Worm (Caenorhabditis elegans) whole organism, L3 larva: ENCODE measurements around the gene ncx-7.
A peak's percentile ranks its signal among the peaks of the same experiment; 100 is the strongest.

Source experiments
- R02D3.7 ChIP-seq: fragments of 150-350 bp; optimal IDR thresholded peaks from 2 replicates; lab custom pipeline; 2014; ENCODE audit warnings: missing biosample characterization, missing genetic modification characterization
- ZK546.5 ChIP-seq: sonication (generic microtip); optimal IDR thresholded peaks from 2 replicates; lab custom pipeline; 2017; ENCODE audit warnings: missing biosample characterization, missing genetic modification characterization
- aly-2 ChIP-seq: fragments of 150-350 bp; optimal IDR thresholded peaks from 2 replicates; lab custom pipeline; 2014; ENCODE audit warnings: missing biosample characterization, missing genetic modification characterization
- ama-1 ChIP-seq: fragments of 150-350 bp; optimal IDR thresholded peaks from 2 replicates; lab custom pipeline; 2018
- ceh-16 ChIP-seq: sonication (generic microtip); optimal IDR thresholded peaks from 2 replicates; lab custom pipeline; 2017; ENCODE audit warnings: missing biosample characterization, missing genetic modification characterization
- ceh-82 ChIP-seq: fragments of 150-350 bp; optimal IDR thresholded peaks from 2 replicates; lab custom pipeline; 2014; ENCODE audit warnings: missing biosample characterization, missing genetic modification characterization
- ceh-9 ChIP-seq: sonication (generic microtip); optimal IDR thresholded peaks from 2 replicates; lab custom pipeline; 2018; ENCODE audit warnings: missing biosample characterization, missing genetic modification characterization
- daf-12 ChIP-seq: fragments of 150-350 bp; optimal IDR thresholded peaks from 2 replicates; lab custom pipeline; 2014; ENCODE audit warnings: missing biosample characterization, missing genetic modification reagents, missing genetic modification characterization
- egl-27 ChIP-seq: sonication (generic microtip); optimal IDR thresholded peaks from 4 replicates; lab custom pipeline; 2017; ENCODE audit warnings: missing biosample characterization, missing genetic modification reagents, missing genetic modification characterization
- elt-1 ChIP-seq: fragments of 150-350 bp; optimal IDR thresholded peaks from 2 replicates; lab custom pipeline; 2014; ENCODE audit warnings: missing biosample characterization, missing genetic modification characterization
- elt-2 ChIP-seq: sonication (generic microtip); optimal IDR thresholded peaks from 2 replicates; lab custom pipeline; 2016; ENCODE audit warnings: missing genetic modification reagents, mild to moderate bottlenecking, missing genetic modification characterization, missing compliant biosample characterization
- elt-3 ChIP-seq, 3 experiments: fragments of 150-350 bp in 1 of 3; sonication (generic microtip) in 2 of 3; optimal IDR thresholded peaks; 2 replicates in 2 of 3; 4 replicates in 1 of 3; lab custom pipeline; 2014 to 2017; ENCODE audit warnings: missing biosample characterization in 3 of 3, missing genetic modification characterization in 3 of 3
- fkh-10 ChIP-seq: sonication (generic microtip); optimal IDR thresholded peaks from 2 replicates; lab custom pipeline; 2017; ENCODE audit warnings: missing biosample characterization, missing genetic modification reagents, missing genetic modification characterization
- hmg-11 ChIP-seq: sonication (generic microtip); optimal IDR thresholded peaks from 2 replicates; lab custom pipeline; 2016; ENCODE audit warnings: missing genetic modification characterization, missing compliant biosample characterization
- lin-15B ChIP-seq: fragments of 150-350 bp; optimal IDR thresholded peaks from 2 replicates; lab custom pipeline; 2014; ENCODE audit warnings: missing biosample characterization, missing genetic modification characterization
- lin-39 ChIP-seq: fragments of 150-350 bp; optimal IDR thresholded peaks from 2 replicates; lab custom pipeline; 2018; ENCODE audit warnings: missing biosample characterization, missing genetic modification reagents, missing genetic modification characterization
- lsy-12 ChIP-seq: sonication (generic microtip); optimal IDR thresholded peaks from 2 replicates; lab custom pipeline; 2016; ENCODE audit warnings: mild to moderate bottlenecking, missing genetic modification characterization, missing compliant biosample characterization
- nfya-1 ChIP-seq: sonication (generic microtip); optimal IDR thresholded peaks from 2 replicates; lab custom pipeline; 2017; ENCODE audit warnings: missing genetic modification characterization, mild to moderate bottlenecking, missing compliant biosample characterization, antibody characterized with exemption, moderate library complexity; ENCODE audit not compliant: insufficient read depth
- nhr-11 ChIP-seq: fragments of 150-350 bp; optimal IDR thresholded peaks from 2 replicates; lab custom pipeline; 2014; ENCODE audit warnings: missing biosample characterization, missing genetic modification characterization
- nhr-12 ChIP-seq: fragments of 150-350 bp; optimal IDR thresholded peaks from 2 replicates; lab custom pipeline; 2014; ENCODE audit warnings: missing biosample characterization, missing genetic modification characterization
- nhr-23 ChIP-seq: fragments of 150-350 bp; optimal IDR thresholded peaks from 2 replicates; lab custom pipeline; 2014; ENCODE audit warnings: missing biosample characterization, missing genetic modification reagents, missing genetic modification characterization
- nhr-237 ChIP-seq: fragments of 150-350 bp; optimal IDR thresholded peaks from 2 replicates; lab custom pipeline; 2014; ENCODE audit warnings: missing biosample characterization, missing genetic modification characterization
- nhr-25 ChIP-seq: sonication (generic microtip); optimal IDR thresholded peaks from 2 replicates; lab custom pipeline; 2017; ENCODE audit warnings: missing biosample characterization, missing genetic modification characterization
- nhr-28 ChIP-seq: fragments of 150-350 bp; optimal IDR thresholded peaks from 2 replicates; lab custom pipeline; 2014; ENCODE audit warnings: missing biosample characterization, missing genetic modification characterization
- nhr-77 ChIP-seq: fragments of 150-350 bp; optimal IDR thresholded peaks from 2 replicates; lab custom pipeline; 2014; ENCODE audit warnings: missing biosample characterization, missing genetic modification characterization
- pha-4 ChIP-seq: fragments of 150-350 bp; optimal IDR thresholded peaks from 2 replicates; lab custom pipeline; 2014; ENCODE audit warnings: missing biosample characterization, missing genetic modification reagents, missing genetic modification characterization
- pqm-1 ChIP-seq: fragments of 150-350 bp; optimal IDR thresholded peaks from 2 replicates; lab custom pipeline; 2017; ENCODE audit warnings: missing biosample characterization, missing genetic modification characterization, inconsistent platforms
- sea-2 ChIP-seq: fragments of 150-350 bp; sonication (generic microtip); optimal IDR thresholded peaks from 4 replicates; lab custom pipeline; 2014; ENCODE audit warnings: missing biosample characterization, missing genetic modification reagents, missing genetic modification characterization
- skn-1 ChIP-seq: fragments of 150-350 bp; optimal IDR thresholded peaks from 2 replicates; lab custom pipeline; 2014; ENCODE audit warnings: missing biosample characterization, missing genetic modification characterization
- snpc-4 ChIP-seq: fragments of 150-350 bp; optimal IDR thresholded peaks from 2 replicates; lab custom pipeline; 2014; ENCODE audit warnings: missing biosample characterization, missing genetic modification characterization
- tbx-2 ChIP-seq: sonication (generic microtip); optimal IDR thresholded peaks from 2 replicates; lab custom pipeline; 2016; ENCODE audit warnings: mild to moderate bottlenecking, missing genetic modification characterization, missing compliant biosample characterization
- unc-62 ChIP-seq: fragments of 150-350 bp; sonication (generic microtip); optimal IDR thresholded peaks from 4 replicates; lab custom pipeline; 2014; ENCODE audit warnings: missing biosample characterization, missing genetic modification reagents, missing genetic modification characterization
- ztf-11 ChIP-seq: fragments of 150-350 bp; optimal IDR thresholded peaks from 2 replicates; lab custom pipeline; 2014; ENCODE audit warnings: missing biosample characterization, missing genetic modification characterization

ncx-7 gene

DNA sequence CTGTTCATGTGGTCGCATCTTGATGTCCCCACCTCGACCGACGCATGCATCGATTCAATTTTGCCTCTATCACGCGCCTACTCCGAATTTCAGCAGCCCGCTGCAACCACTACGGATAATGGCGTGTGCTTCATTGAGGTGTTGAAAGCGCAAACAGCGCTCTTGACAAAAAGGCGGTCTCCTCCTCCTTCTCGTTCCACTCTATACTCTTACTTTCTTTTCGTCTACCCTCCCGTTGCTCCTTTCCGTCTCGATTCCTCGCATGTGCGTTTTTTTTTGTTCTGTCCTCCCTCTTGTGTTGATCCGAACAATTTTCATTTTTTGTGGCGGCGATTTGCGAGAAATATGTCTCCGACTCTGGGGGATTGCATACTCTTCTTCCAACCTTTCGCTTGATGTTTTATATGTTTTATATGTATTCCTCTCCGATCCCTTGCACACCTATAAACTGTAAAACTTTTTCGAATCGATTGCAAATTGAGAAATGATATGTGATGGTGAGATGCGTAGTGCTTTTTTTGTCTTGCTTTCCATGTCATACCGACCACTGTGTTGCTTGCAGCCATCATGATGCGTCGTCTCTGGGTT, 17.3 kb downstream of the ncx-7 start:
- TF ChIP-seq unc-62 (GFP tag; lab: Kevin White, UChicago) (peak; percentile 6), nhr-12 (no peak), elt-2 (tag; lab: Kevin White, UChicago) (peak; percentile 6), aly-2 (no peak), pha-4 (tag; lab: Kevin White, UChicago) (peak; percentile 68), hmg-11 (tag; lab: Kevin White, UChicago) (peak; percentile 28), lin-39 (tag; lab: Kevin White, UChicago) (no peak), nfya-1 (tag; lab: Kevin White, UChicago) (peak; percentile 3)
- TF ChIP-seq, all 47 proteins: peak for 5

- peak; percentile 22 for TF ChIP-seq fkh-10 (GFP tag; lab: Kevin White, UChicago)
- no peak for TF ChIP-seq nhr-237 (tag; lab: Kevin White, UChicago)
These were observed 18.3 kb downstream of the ncx-7 start for ce11 chrIII:9701798-9702197.

DNA sequence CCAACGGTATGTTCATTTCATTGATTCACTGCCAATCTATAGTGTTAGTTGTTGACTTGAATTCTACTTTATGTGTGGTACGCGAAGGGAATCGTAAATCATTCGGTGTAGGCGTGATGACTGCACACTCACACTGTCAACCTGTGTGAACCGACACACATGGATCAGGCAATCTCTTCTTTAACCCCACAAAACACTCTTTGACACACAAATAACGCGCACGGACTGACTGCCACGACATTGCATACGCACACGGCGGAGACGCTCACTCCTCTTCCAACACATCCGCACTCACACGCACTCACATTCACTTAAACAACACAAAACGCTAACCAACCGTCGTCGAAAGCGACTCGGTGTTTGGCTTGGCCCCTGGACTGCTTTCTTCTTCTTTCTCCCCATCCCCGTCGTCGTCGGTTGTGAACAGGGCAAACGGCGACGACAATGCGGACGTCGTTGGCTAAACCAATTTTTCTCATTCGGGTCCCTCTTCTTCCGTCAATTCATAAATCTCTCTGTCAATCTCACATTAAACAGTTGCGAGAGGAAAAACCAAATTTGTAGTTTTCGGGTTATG, 19.9 kb downstream of the ncx-7 start:
- TF ChIP-seq nhr-77 (tag; lab: Kevin White, UChicago) (no peak), ceh-9 (tag; lab: Kevin White, UChicago) (no peak), lsy-12 (tag; lab: Kevin White, UChicago) (no peak), ceh-16 (tag; lab: Kevin White, UChicago) (no peak), egl-27 (tag; lab: Kevin White, UChicago) (no peak), ztf-11 (tag; lab: Kevin White, UChicago) (no peak), skn-1 (tag; lab: Kevin White, UChicago) (no peak), ZK546.5 (tag; lab: Kevin White, UChicago) (no peak), nhr-23 (tag; lab: Kevin White, UChicago) (peak; percentile 15), sea-2 (GFP tag; lab: Kevin White, UChicago) (no peak), elt-3 (tag; optimal IDR thresholded peaks at IDR 0.05; lab: Kevin White, UChicago) (no peak), nfya-1 (tag; lab: Kevin White, UChicago) (peak; percentile 15), lin-39 (tag; lab: Kevin White, UChicago) (peak; percentile 60), pqm-1 (tag; lab: Kevin White, UChicago) (no peak), daf-12 (tag; lab: Kevin White, UChicago) (no peak), R02D3.7 (tag; lab: Kevin White, UChicago) (no peak), pha-4 (tag; lab: Kevin White, UChicago) (no peak), ama-1 (no peak), lin-15B (tag; lab: Kevin White, UChicago) (no peak)

DNA sequence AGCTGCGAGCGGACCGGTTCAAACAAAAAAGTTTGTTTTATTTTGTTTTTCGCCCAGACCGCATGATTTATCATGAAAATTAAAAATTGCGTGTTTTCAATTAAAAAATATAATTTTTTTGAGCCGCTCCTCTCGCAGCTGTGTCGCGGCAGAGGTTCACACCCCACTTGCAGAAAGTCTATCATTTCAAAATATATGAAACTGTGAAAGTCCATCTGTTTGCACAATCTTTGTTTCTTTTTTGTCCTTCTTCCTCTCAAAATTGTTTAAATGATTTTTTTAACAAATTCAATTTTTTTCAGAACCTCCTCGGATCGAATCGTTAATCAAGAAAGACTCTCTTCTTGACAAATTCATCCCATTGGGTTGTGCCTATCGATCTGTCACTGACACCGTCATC, 20.5 kb downstream of the ncx-7 start, which contains the start of gene tlk-1:
tlk-1 (plus strand) TSS at position 301 of the 400 bp plus-strand sequence.
- no peak for TF ChIP-seq skn-1 (tag; lab: Kevin White, UChicago)
- no peak for TF ChIP-seq elt-1 (tag; lab: Kevin White, UChicago)
- TF ChIP-seq ceh-82 (tag; lab: Kevin White, UChicago) = no peak
- TF ChIP-seq R02D3.7 (tag; lab: Kevin White, UChicago) = no peak
- no peak for TF ChIP-seq ama-1
- no peak for TF ChIP-seq ceh-16 (tag; lab: Kevin White, UChicago)
- no peak for TF ChIP-seq sea-2 (GFP tag; lab: Kevin White, UChicago)
- TF ChIP-seq nfya-1 (tag; lab: Kevin White, UChicago) = no peak
- no peak for TF ChIP-seq nhr-25 (tag; lab: Kevin White, UChicago)
- no peak for TF ChIP-seq nhr-12
- TF ChIP-seq tbx-2 = no peak
- no peak for TF ChIP-seq snpc-4 (tag; lab: Kevin White, UChicago)
- TF ChIP-seq pha-4 (tag; lab: Kevin White, UChicago) = no peak
- no peak for TF ChIP-seq nhr-28 (tag; lab: Kevin White, UChicago)
- TF ChIP-seq pqm-1 (tag; lab: Kevin White, UChicago) = no peak
- TF ChIP-seq nhr-11 (tag; lab: Kevin White, UChicago) = no peak
- TF ChIP-seq nhr-23 (tag; lab: Kevin White, UChicago) = no peak
